Worm (Caenorhabditis elegans): ENCODE results near the gene spig-6.

- TF ChIP-seq zag-1 (tag; optimal IDR thresholded peaks at IDR 0.05) (no peak), lsy-2 (tag; optimal IDR thresholded peaks at IDR 0.05) (no peak), elt-3 (tag; optimal IDR thresholded peaks at IDR 0.05) (no peak), ama-1 (optimal IDR thresholded peaks at IDR 0.05) (no peak), ztf-11 (tag; optimal IDR thresholded peaks at IDR 0.05) (no peak)
Observed at ce11 chrV:16497504-16497903, 16.1 kb downstream of the spig-6 start, which contains the start of gene srh-136.
